Worm (Caenorhabditis elegans) whole organism, L3 larva: Measurements from ENCODE around the gene frpr-9.
A peak's percentile ranks its signal among the peaks of the same experiment; 100 is the strongest.

ENCODE experiments used
- R02D3.7 ChIP-seq: fragments of 150-350 bp; optimal IDR thresholded peaks from 2 replicates; lab custom pipeline; 2014; ENCODE audit warnings: missing biosample characterization, missing genetic modification characterization
- ZK546.5 ChIP-seq: sonication (generic microtip); optimal IDR thresholded peaks from 2 replicates; lab custom pipeline; 2017; ENCODE audit warnings: missing biosample characterization, missing genetic modification characterization
- aly-2 ChIP-seq: fragments of 150-350 bp; optimal IDR thresholded peaks from 2 replicates; lab custom pipeline; 2014; ENCODE audit warnings: missing biosample characterization, missing genetic modification characterization
- ama-1 ChIP-seq: fragments of 150-350 bp; optimal IDR thresholded peaks from 2 replicates; lab custom pipeline; 2018
- ceh-16 ChIP-seq: sonication (generic microtip); optimal IDR thresholded peaks from 2 replicates; lab custom pipeline; 2017; ENCODE audit warnings: missing biosample characterization, missing genetic modification characterization
- ceh-28 ChIP-seq: fragments of 150-350 bp; optimal IDR thresholded peaks from 2 replicates; lab custom pipeline; 2014; ENCODE audit warnings: missing biosample characterization, missing genetic modification reagents, missing genetic modification characterization
- ceh-9 ChIP-seq: sonication (generic microtip); optimal IDR thresholded peaks from 2 replicates; lab custom pipeline; 2018; ENCODE audit warnings: missing biosample characterization, missing genetic modification characterization
- daf-12 ChIP-seq: fragments of 150-350 bp; optimal IDR thresholded peaks from 2 replicates; lab custom pipeline; 2014; ENCODE audit warnings: missing biosample characterization, missing genetic modification reagents, missing genetic modification characterization
- egl-27 ChIP-seq: sonication (generic microtip); optimal IDR thresholded peaks from 4 replicates; lab custom pipeline; 2017; ENCODE audit warnings: missing biosample characterization, missing genetic modification reagents, missing genetic modification characterization
- egl-5 ChIP-seq: fragments of 150-350 bp; optimal IDR thresholded peaks from 2 replicates; lab custom pipeline; 2017; ENCODE audit warnings: missing biosample characterization, missing genetic modification reagents, missing genetic modification characterization, inconsistent platforms
- elt-1 ChIP-seq: fragments of 150-350 bp; optimal IDR thresholded peaks from 2 replicates; lab custom pipeline; 2014; ENCODE audit warnings: missing biosample characterization, missing genetic modification characterization
- elt-2 ChIP-seq: sonication (generic microtip); optimal IDR thresholded peaks from 2 replicates; lab custom pipeline; 2016; ENCODE audit warnings: missing genetic modification reagents, mild to moderate bottlenecking, missing genetic modification characterization, missing compliant biosample characterization
- elt-3 ChIP-seq, 3 experiments: fragments of 150-350 bp in 1 of 3; sonication (generic microtip) in 2 of 3; optimal IDR thresholded peaks; 2 replicates in 2 of 3; 4 replicates in 1 of 3; lab custom pipeline; 2014 to 2017; ENCODE audit warnings: missing biosample characterization in 3 of 3, missing genetic modification characterization in 3 of 3
- eor-1 ChIP-seq, 2 experiments: fragments of 150-350 bp; optimal IDR thresholded peaks; 2 replicates each; lab custom pipeline; 2014 to 2018; ENCODE audit warnings: missing biosample characterization in 2 of 2, missing genetic modification characterization in 2 of 2
- fkh-10 ChIP-seq: sonication (generic microtip); optimal IDR thresholded peaks from 2 replicates; lab custom pipeline; 2017; ENCODE audit warnings: missing biosample characterization, missing genetic modification reagents, missing genetic modification characterization
- fkh-2 ChIP-seq: fragments of 150-350 bp; optimal IDR thresholded peaks from 2 replicates; lab custom pipeline; 2014; ENCODE audit warnings: missing biosample characterization, missing genetic modification reagents, missing genetic modification characterization
- fos-1 ChIP-seq: fragments of 150-350 bp; optimal IDR thresholded peaks from 2 replicates; lab custom pipeline; 2014; ENCODE audit warnings: missing biosample characterization, missing genetic modification characterization
- hmg-11 ChIP-seq: sonication (generic microtip); optimal IDR thresholded peaks from 2 replicates; lab custom pipeline; 2016; ENCODE audit warnings: missing genetic modification characterization, missing compliant biosample characterization
- jun-1 ChIP-seq: fragments of 150-350 bp; optimal IDR thresholded peaks from 2 replicates; lab custom pipeline; 2014; ENCODE audit warnings: missing biosample characterization, missing genetic modification reagents, missing genetic modification characterization
- lin-15B ChIP-seq: fragments of 150-350 bp; optimal IDR thresholded peaks from 2 replicates; lab custom pipeline; 2014; ENCODE audit warnings: missing biosample characterization, missing genetic modification characterization
- lin-39 ChIP-seq: fragments of 150-350 bp; optimal IDR thresholded peaks from 2 replicates; lab custom pipeline; 2018; ENCODE audit warnings: missing biosample characterization, missing genetic modification reagents, missing genetic modification characterization
- lsy-12 ChIP-seq: sonication (generic microtip); optimal IDR thresholded peaks from 2 replicates; lab custom pipeline; 2016; ENCODE audit warnings: mild to moderate bottlenecking, missing genetic modification characterization, missing compliant biosample characterization
- mdl-1 ChIP-seq: fragments of 150-350 bp; optimal IDR thresholded peaks from 2 replicates; lab custom pipeline; 2014; ENCODE audit warnings: missing biosample characterization, missing genetic modification characterization
- mml-1 ChIP-seq: fragments of 150-350 bp; sonication (generic microtip); optimal IDR thresholded peaks from 3 replicates; lab custom pipeline; 2014; ENCODE audit warnings: missing biosample characterization, missing genetic modification characterization
- nfya-1 ChIP-seq: sonication (generic microtip); optimal IDR thresholded peaks from 2 replicates; lab custom pipeline; 2017; ENCODE audit warnings: missing genetic modification characterization, mild to moderate bottlenecking, missing compliant biosample characterization, antibody characterized with exemption, moderate library complexity; ENCODE audit not compliant: insufficient read depth
- nhr-11 ChIP-seq: fragments of 150-350 bp; optimal IDR thresholded peaks from 2 replicates; lab custom pipeline; 2014; ENCODE audit warnings: missing biosample characterization, missing genetic modification characterization
- nhr-12 ChIP-seq: fragments of 150-350 bp; optimal IDR thresholded peaks from 2 replicates; lab custom pipeline; 2014; ENCODE audit warnings: missing biosample characterization, missing genetic modification characterization
- nhr-23 ChIP-seq: fragments of 150-350 bp; optimal IDR thresholded peaks from 2 replicates; lab custom pipeline; 2014; ENCODE audit warnings: missing biosample characterization, missing genetic modification reagents, missing genetic modification characterization
- nhr-237 ChIP-seq: fragments of 150-350 bp; optimal IDR thresholded peaks from 2 replicates; lab custom pipeline; 2014; ENCODE audit warnings: missing biosample characterization, missing genetic modification characterization
- nhr-25 ChIP-seq: sonication (generic microtip); optimal IDR thresholded peaks from 2 replicates; lab custom pipeline; 2017; ENCODE audit warnings: missing biosample characterization, missing genetic modification characterization
- nhr-28 ChIP-seq: fragments of 150-350 bp; optimal IDR thresholded peaks from 2 replicates; lab custom pipeline; 2014; ENCODE audit warnings: missing biosample characterization, missing genetic modification characterization
- nhr-43 ChIP-seq: sonication (generic microtip); optimal IDR thresholded peaks from 2 replicates; lab custom pipeline; 2016; ENCODE audit warnings: mild to moderate bottlenecking, missing genetic modification characterization, missing compliant biosample characterization; ENCODE audit not compliant: poor library complexity, severe bottlenecking
- nhr-67 ChIP-seq: fragments of 150-350 bp; optimal IDR thresholded peaks from 2 replicates; lab custom pipeline; 2014; ENCODE audit warnings: missing biosample characterization, missing genetic modification characterization
- nhr-76 ChIP-seq: fragments of 150-350 bp; sonication (generic microtip); optimal IDR thresholded peaks from 5 replicates; lab custom pipeline; 2014; ENCODE audit warnings: missing biosample characterization, missing genetic modification characterization
- nhr-77 ChIP-seq: fragments of 150-350 bp; optimal IDR thresholded peaks from 2 replicates; lab custom pipeline; 2014; ENCODE audit warnings: missing biosample characterization, missing genetic modification characterization
- pha-4 ChIP-seq: fragments of 150-350 bp; optimal IDR thresholded peaks from 2 replicates; lab custom pipeline; 2014; ENCODE audit warnings: missing biosample characterization, missing genetic modification reagents, missing genetic modification characterization
- pqm-1 ChIP-seq: fragments of 150-350 bp; optimal IDR thresholded peaks from 2 replicates; lab custom pipeline; 2017; ENCODE audit warnings: missing biosample characterization, missing genetic modification characterization, inconsistent platforms
- sea-2 ChIP-seq: fragments of 150-350 bp; sonication (generic microtip); optimal IDR thresholded peaks from 4 replicates; lab custom pipeline; 2014; ENCODE audit warnings: missing biosample characterization, missing genetic modification reagents, missing genetic modification characterization
- skn-1 ChIP-seq: fragments of 150-350 bp; optimal IDR thresholded peaks from 2 replicates; lab custom pipeline; 2014; ENCODE audit warnings: missing biosample characterization, missing genetic modification characterization
- snpc-4 ChIP-seq: fragments of 150-350 bp; optimal IDR thresholded peaks from 2 replicates; lab custom pipeline; 2014; ENCODE audit warnings: missing biosample characterization, missing genetic modification characterization
- tbx-2 ChIP-seq: sonication (generic microtip); optimal IDR thresholded peaks from 2 replicates; lab custom pipeline; 2016; ENCODE audit warnings: mild to moderate bottlenecking, missing genetic modification characterization, missing compliant biosample characterization
- unc-39 ChIP-seq: sonication (generic microtip); optimal IDR thresholded peaks from 4 replicates; lab custom pipeline; 2017; ENCODE audit warnings: missing biosample characterization, missing genetic modification characterization
- unc-62 ChIP-seq: fragments of 150-350 bp; sonication (generic microtip); optimal IDR thresholded peaks from 4 replicates; lab custom pipeline; 2014; ENCODE audit warnings: missing biosample characterization, missing genetic modification reagents, missing genetic modification characterization
- zag-1 ChIP-seq: fragments of 150-350 bp; optimal IDR thresholded peaks from 2 replicates; lab custom pipeline; 2014; ENCODE audit warnings: missing biosample characterization, missing genetic modification characterization
- ztf-11 ChIP-seq: fragments of 150-350 bp; optimal IDR thresholded peaks from 2 replicates; lab custom pipeline; 2014; ENCODE audit warnings: missing biosample characterization, missing genetic modification characterization
- ztf-4 ChIP-seq: fragments of 150-350 bp; optimal IDR thresholded peaks from 2 replicates; lab custom pipeline; 2014; ENCODE audit warnings: missing biosample characterization, missing genetic modification characterization

The frpr-9 gene

ce11 chrV:11027740-11028139, 35.9 kb downstream of the frpr-9 start:
- TF ChIP-seq hmg-11 (tag; lab: Kevin White, UChicago) = no peak
- TF ChIP-seq ceh-16 (tag; lab: Kevin White, UChicago) = no peak
- no peak for TF ChIP-seq nhr-67 (tag; lab: Kevin White, UChicago)
- TF ChIP-seq fos-1 = no peak
- no peak for TF ChIP-seq nhr-77 (tag; lab: Kevin White, UChicago)
- TF ChIP-seq ZK546.5 = no peak
- TF ChIP-seq unc-62 = no peak
- no peak for TF ChIP-seq nhr-25 (tag; lab: Kevin White, UChicago)
- no peak for TF ChIP-seq daf-12 (tag; lab: Kevin White, UChicago)
- no peak for TF ChIP-seq R02D3.7
- TF ChIP-seq fkh-2 (tag; lab: Kevin White, UChicago) = no peak
- TF ChIP-seq fkh-10 (GFP tag; lab: Kevin White, UChicago) = no peak
- no peak for TF ChIP-seq mml-1 (tag; lab: Kevin White, UChicago)
- no peak for TF ChIP-seq ztf-4 (tag; lab: Kevin White, UChicago)
- no peak for TF ChIP-seq nhr-237 (tag; lab: Kevin White, UChicago)
- TF ChIP-seq elt-3 (tag; optimal IDR thresholded peaks at IDR 0.05; lab: Kevin White, UChicago) = no peak
- no peak for TF ChIP-seq sea-2 (GFP tag; lab: Kevin White, UChicago)
- TF ChIP-seq egl-27 (tag; lab: Kevin White, UChicago) = no peak
- TF ChIP-seq pha-4 (tag; lab: Kevin White, UChicago) = no peak
- no peak for TF ChIP-seq lin-39 (tag; lab: Kevin White, UChicago)

DNA sequence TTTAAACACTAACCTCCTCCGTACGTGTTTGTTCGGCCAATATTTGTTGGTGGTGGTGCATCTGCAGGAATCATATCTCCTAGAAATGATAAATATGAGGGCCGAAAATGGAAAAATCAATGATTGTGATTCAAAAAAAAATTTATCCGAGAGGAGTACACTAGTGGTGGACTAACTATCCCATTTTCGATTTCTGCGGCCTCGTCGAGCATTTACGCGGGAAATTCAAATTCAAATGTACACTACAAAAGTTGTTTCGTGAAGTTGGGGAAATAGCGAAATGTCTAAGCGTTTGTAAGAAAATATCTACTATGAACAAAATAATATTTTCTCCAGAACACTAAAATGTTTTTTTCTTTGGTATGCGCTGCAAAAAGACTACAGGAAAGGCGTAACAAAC, 37.4 kb downstream of the frpr-9 start:
- TF ChIP-seq sea-2 (GFP tag; lab: Kevin White, UChicago) (no peak), elt-2 (tag; lab: Kevin White, UChicago) (peak; percentile 18), skn-1 (tag; lab: Kevin White, UChicago) (no peak), ztf-11 (no peak), nhr-237 (tag; lab: Kevin White, UChicago) (no peak), elt-3 (tag; optimal IDR thresholded peaks at IDR 0.05; lab: Kevin White, UChicago) (no peak), ama-1 (no peak), lin-39 (tag; lab: Kevin White, UChicago) (peak; percentile 32), nhr-11 (no peak), fkh-2 (tag; lab: Kevin White, UChicago) (no peak), nhr-28 (tag; lab: Kevin White, UChicago) (no peak), nhr-23 (tag; lab: Kevin White, UChicago) (peak; percentile 69), lin-15B (tag; lab: Kevin White, UChicago) (peak; percentile 59), snpc-4 (tag; lab: Kevin White, UChicago) (no peak), nhr-25 (tag; lab: Kevin White, UChicago) (peak; percentile 23), aly-2 (tag; lab: Kevin White, UChicago) (no peak), eor-1 (tag; optimal IDR thresholded peaks at IDR 0.05; lab: Kevin White, UChicago) (no peak), ceh-16 (tag; lab: Kevin White, UChicago) (no peak), tbx-2 (tag; lab: Kevin White, UChicago) (no peak), zag-1 (tag; lab: Kevin White, UChicago) (no peak), pha-4 (tag; lab: Kevin White, UChicago) (peak; percentile 74), unc-62 (no peak), elt-1 (tag; lab: Kevin White, UChicago) (no peak), daf-12 (tag; lab: Kevin White, UChicago) (no peak), mdl-1 (tag; lab: Kevin White, UChicago) (no peak), fos-1 (no peak), nhr-77 (tag; lab: Kevin White, UChicago) (no peak), egl-27 (tag; lab: Kevin White, UChicago) (no peak), ZK546.5 (no peak), unc-39 (tag; lab: Kevin White, UChicago) (no peak), nhr-12 (tag; lab: Kevin White, UChicago) (no peak), ceh-9 (tag; lab: Kevin White, UChicago) (no peak), ceh-28 (peak; percentile 43), egl-5 (tag; lab: Kevin White, UChicago) (no peak), hmg-11 (tag; lab: Kevin White, UChicago) (peak; percentile 29), fkh-10 (GFP tag; lab: Kevin White, UChicago) (no peak), R02D3.7 (no peak), nhr-67 (tag; lab: Kevin White, UChicago) (no peak), nhr-76 (tag; lab: Kevin White, UChicago) (no peak), nhr-43 (tag; lab: Kevin White, UChicago) (peak; percentile 84), ztf-4 (tag; lab: Kevin White, UChicago) (no peak), lsy-12 (peak; percentile 30), mml-1 (tag; lab: Kevin White, UChicago) (no peak), nfya-1 (tag; lab: Kevin White, UChicago) (peak; percentile 27), jun-1 (tag; lab: Kevin White, UChicago) (peak; percentile 12), pqm-1 (tag; lab: Kevin White, UChicago) (no peak)
